Worm (Caenorhabditis elegans) whole organism, L4/young adult: Measurements from ENCODE around the gene ZK380.6.
"Not testable (repeated sequence)": the region's sequence is repeated elsewhere in the genome, so short reads cannot be mapped to it uniquely, and the experiment has no call there.

Experiments
- W03F9.2 ChIP-seq: fragments of 150-350 bp; optimal IDR thresholded peaks from 2 replicates; lab custom pipeline; 2014; ENCODE audit warnings: missing biosample characterization, missing genetic modification characterization
- dao-5 ChIP-seq: sonication (generic microtip); optimal IDR thresholded peaks from 2 replicates; lab custom pipeline; 2016; ENCODE audit warnings: missing genotype, missing genetic modification characterization, moderate library complexity, missing compliant biosample characterization
- him-1 ChIP-seq: sonication (generic microtip); optimal IDR thresholded peaks from 2 replicates; lab custom pipeline; 2016; ENCODE audit warnings: missing genotype, missing genetic modification reagents, missing genetic modification characterization, missing compliant biosample characterization

- TF ChIP-seq W03F9.2, him-1, dao-5 (tag; lab: Kevin White, UChicago): not testable (repeated sequence)
Measured at ce11 chrX:1696879-1697278, 42.6 kb downstream of the ZK380.6 start, which contains the start of gene C36C9.4.
